Fruit fly (Drosophila melanogaster) Kc167 (cell line): ENCODE results near the gene fliI.

Experiments used
- Myc ChIP-seq: fragments of >200 bp; optimal IDR thresholded peaks from 2 replicates; lab custom pipeline; 2017; ENCODE audit warnings: missing external identifiers
- Sin3A ChIP-seq: fragments of >200 bp; optimal IDR thresholded peaks from 2 replicates; lab custom pipeline; 2018; ENCODE audit warnings: missing external identifiers
- h ChIP-seq: fragments of >200 bp; optimal IDR thresholded peaks from 3 replicates; lab custom pipeline; 2018; ENCODE audit warnings: missing external identifiers
- insv ChIP-seq: fragments of >200 bp; optimal IDR thresholded peaks from 3 replicates; lab custom pipeline; 2018; ENCODE audit warnings: missing external identifiers
- psq ChIP-seq: fragments of >200 bp; optimal IDR thresholded peaks from 2 replicates; lab custom pipeline; 2017; ENCODE audit warnings: missing external identifiers
- ttk ChIP-seq: sonication (Bioruptor generic); optimal IDR thresholded peaks from 2 replicates; lab custom pipeline; 2017; ENCODE audit warnings: missing external identifiers

- no peak for TF ChIP-seq h (lab: Kevin White, UChicago)
- TF ChIP-seq ttk (lab: Kevin White, UChicago): no peak
- no peak for TF ChIP-seq Sin3A (lab: Kevin White, UChicago)
- TF ChIP-seq psq (lab: Kevin White, UChicago): no peak
- no peak for TF ChIP-seq insv (lab: Kevin White, UChicago)
- TF ChIP-seq Myc (lab: Kevin White, UChicago): no peak
Measured at dm6 chrX:21387695-21388094, 48.2 kb downstream of the fliI start, which contains the start of gene Ddx56.
